Worm (Caenorhabditis elegans) whole organism, L2 larva: ENCODE data around the gene nhr-36.
A peak's percentile ranks its signal among the peaks of the same experiment; 100 is the strongest.

Experiments
- C34F6.9 ChIP-seq: fragments of 150-350 bp; optimal IDR thresholded peaks from 2 replicates; lab custom pipeline; 2014; ENCODE audit warnings: missing biosample characterization, missing genetic modification characterization
- F13H6.1 ChIP-seq: sonication (generic microtip); optimal IDR thresholded peaks from 2 replicates; lab custom pipeline; 2016; ENCODE audit warnings: missing genetic modification characterization, missing compliant biosample characterization
- R02D3.7 ChIP-seq: fragments of 150-350 bp; optimal IDR thresholded peaks from 2 replicates; lab custom pipeline; 2014; ENCODE audit warnings: missing biosample characterization, missing genetic modification characterization
- Y55F3AM.14 ChIP-seq: fragments of 200-800 bp; sonication (Bioruptor generic); optimal IDR thresholded peaks from 2 replicates; lab custom pipeline; 2018; ENCODE audit warnings: mild to moderate bottlenecking, missing genetic modification characterization, missing compliant biosample characterization
- alr-1 ChIP-seq: fragments of 150-350 bp; optimal IDR thresholded peaks from 2 replicates; lab custom pipeline; 2014; ENCODE audit warnings: missing biosample characterization, missing genetic modification characterization
- aly-2 ChIP-seq: fragments of 150-350 bp; optimal IDR thresholded peaks from 2 replicates; lab custom pipeline; 2014; ENCODE audit warnings: missing biosample characterization, missing genetic modification characterization
- ama-1 ChIP-seq: fragments of 150-350 bp; optimal IDR thresholded peaks from 2 replicates; lab custom pipeline; 2018; ENCODE audit warnings: inconsistent platforms
- ceh-16 ChIP-seq: fragments of 150-350 bp; optimal IDR thresholded peaks from 2 replicates; lab custom pipeline; 2014; ENCODE audit warnings: missing biosample characterization, missing genetic modification characterization
- crh-2 ChIP-seq: sonication (generic microtip); optimal IDR thresholded peaks from 2 replicates; lab custom pipeline; 2017; ENCODE audit warnings: missing biosample characterization, missing genetic modification characterization
- dmd-4 ChIP-seq: sonication (generic microtip); optimal IDR thresholded peaks from 2 replicates; lab custom pipeline; 2017; ENCODE audit warnings: missing biosample characterization, missing genetic modification characterization
- egl-27 ChIP-seq: sonication (generic microtip); optimal IDR thresholded peaks from 3 replicates; lab custom pipeline; 2017; ENCODE audit warnings: missing biosample characterization, missing genetic modification reagents, missing genetic modification characterization
- elt-1 ChIP-seq: fragments of 150-350 bp; optimal IDR thresholded peaks from 2 replicates; lab custom pipeline; 2014; ENCODE audit warnings: missing biosample characterization, missing genetic modification characterization
- elt-3 ChIP-seq: sonication (generic microtip); optimal IDR thresholded peaks from 2 replicates; lab custom pipeline; 2017; ENCODE audit warnings: missing biosample characterization, missing genetic modification characterization
- fos-1 ChIP-seq: fragments of 150-350 bp; optimal IDR thresholded peaks from 2 replicates; lab custom pipeline; 2014; ENCODE audit warnings: missing biosample characterization, missing genetic modification characterization
- gmeb-1 ChIP-seq: fragments of 150-350 bp; optimal IDR thresholded peaks from 2 replicates; lab custom pipeline; 2014; ENCODE audit warnings: missing biosample characterization, missing genetic modification characterization
- lin-11 ChIP-seq: fragments of 150-350 bp; sonication (generic microtip); optimal IDR thresholded peaks from 2 replicates; lab custom pipeline; 2014; ENCODE audit warnings: missing biosample characterization, missing genetic modification characterization, inconsistent platforms, mixed read lengths
- lin-13 ChIP-seq: fragments of 150-350 bp; optimal IDR thresholded peaks from 2 replicates; lab custom pipeline; 2014; ENCODE audit warnings: missing biosample characterization, missing genetic modification reagents, missing genetic modification characterization
- lin-39 ChIP-seq: fragments of 150-350 bp; optimal IDR thresholded peaks from 2 replicates; lab custom pipeline; 2014; ENCODE audit warnings: missing biosample characterization, missing genetic modification reagents, missing genetic modification characterization
- lsy-2 ChIP-seq, 2 experiments: fragments of 150-350 bp in 1 of 2; sonication (generic microtip) in 1 of 2; optimal IDR thresholded peaks; 2 replicates each; lab custom pipeline; 2014 to 2017; ENCODE audit warnings: missing biosample characterization in 2 of 2, missing genetic modification characterization in 2 of 2
- mab-5 ChIP-seq: fragments of 150-350 bp; optimal IDR thresholded peaks from 2 replicates; lab custom pipeline; 2014; ENCODE audit warnings: missing biosample characterization, missing genetic modification characterization
- mbf-1 ChIP-seq: sonication (generic microtip); optimal IDR thresholded peaks from 2 replicates; lab custom pipeline; 2017; ENCODE audit warnings: missing biosample characterization, missing genetic modification characterization
- mdl-1 ChIP-seq, 2 experiments: fragments of 150-350 bp in 1 of 2; sonication (generic microtip) in 1 of 2; optimal IDR thresholded peaks; 2 replicates each; lab custom pipeline; 2017; ENCODE audit warnings: missing biosample characterization in 2 of 2, missing genetic modification characterization in 2 of 2
- nhr-10 ChIP-seq: sonication (generic microtip); optimal IDR thresholded peaks from 2 replicates; lab custom pipeline; 2017; ENCODE audit warnings: missing biosample characterization, missing genetic modification characterization
- nhr-11 ChIP-seq: fragments of 150-350 bp; optimal IDR thresholded peaks from 2 replicates; lab custom pipeline; 2014; ENCODE audit warnings: missing biosample characterization, missing genetic modification characterization
- nhr-129 ChIP-seq: fragments of 150-350 bp; optimal IDR thresholded peaks from 2 replicates; lab custom pipeline; 2014; ENCODE audit warnings: missing biosample characterization, missing genetic modification characterization
- nhr-21 ChIP-seq: fragments of 150-350 bp; optimal IDR thresholded peaks from 2 replicates; lab custom pipeline; 2014; ENCODE audit warnings: missing biosample characterization, missing genetic modification characterization
- nhr-23 ChIP-seq: fragments of 150-350 bp; optimal IDR thresholded peaks from 2 replicates; lab custom pipeline; 2014; ENCODE audit warnings: missing biosample characterization, missing genetic modification reagents, missing genetic modification characterization
- nhr-25 ChIP-seq: fragments of 150-350 bp; sonication (generic microtip); optimal IDR thresholded peaks from 3 replicates; lab custom pipeline; 2014; ENCODE audit warnings: missing biosample characterization, missing genetic modification characterization
- nhr-6 ChIP-seq: fragments of 150-350 bp; optimal IDR thresholded peaks from 2 replicates; lab custom pipeline; 2014; ENCODE audit warnings: missing biosample characterization, missing genetic modification characterization
- peb-1 ChIP-seq: fragments of 150-350 bp; optimal IDR thresholded peaks from 2 replicates; lab custom pipeline; 2014; ENCODE audit warnings: missing biosample characterization, missing genetic modification characterization
- sem-4 ChIP-seq: fragments of 150-350 bp; optimal IDR thresholded peaks from 2 replicates; lab custom pipeline; 2014; ENCODE audit warnings: missing biosample characterization, missing genetic modification reagents, missing genetic modification characterization
- skn-1 ChIP-seq: sonication (generic microtip); optimal IDR thresholded peaks from 2 replicates; lab custom pipeline; 2017; ENCODE audit warnings: missing biosample characterization, missing genetic modification characterization
- sma-3 ChIP-seq: sonication (generic microtip); optimal IDR thresholded peaks from 2 replicates; lab custom pipeline; 2016; ENCODE audit warnings: missing genetic modification reagents, missing genetic modification characterization, missing compliant biosample characterization
- sma-9 ChIP-seq, 2 experiments: fragments of 150-350 bp in 1 of 2; sonication (generic microtip) in 1 of 2; optimal IDR thresholded peaks; 2 replicates each; lab custom pipeline; 2014 to 2016; ENCODE audit warnings: missing genetic modification characterization in 2 of 2, mild to moderate bottlenecking in 1 of 2, missing biosample characterization in 1 of 2, missing compliant biosample characterization in 1 of 2, missing genetic modification reagents in 1 of 2, moderate library complexity in 1 of 2
- snpc-4 ChIP-seq: fragments of 150-350 bp; optimal IDR thresholded peaks from 2 replicates; lab custom pipeline; 2014; ENCODE audit warnings: missing biosample characterization, missing genetic modification characterization
- unc-55 ChIP-seq: fragments of 150-350 bp; sonication (generic microtip); optimal IDR thresholded peaks from 3 replicates; lab custom pipeline; 2014; ENCODE audit warnings: missing biosample characterization, missing genetic modification reagents, missing genetic modification characterization
- zag-1 ChIP-seq: fragments of 150-350 bp; optimal IDR thresholded peaks from 2 replicates; lab custom pipeline; 2014; ENCODE audit warnings: missing biosample characterization, missing genetic modification characterization
- ztf-1 ChIP-seq: fragments of 200-800 bp; sonication (Bioruptor generic); conservative IDR thresholded peaks from 2 replicates; pipeline ENCODE4 v1.3.6; 2022; ENCODE audit warnings: missing genetic modification characterization, missing compliant biosample characterization
- ztf-4 ChIP-seq: fragments of 150-350 bp; optimal IDR thresholded peaks from 2 replicates; lab custom pipeline; 2014; ENCODE audit warnings: missing biosample characterization, missing genetic modification characterization

Gene nhr-36

DNA sequence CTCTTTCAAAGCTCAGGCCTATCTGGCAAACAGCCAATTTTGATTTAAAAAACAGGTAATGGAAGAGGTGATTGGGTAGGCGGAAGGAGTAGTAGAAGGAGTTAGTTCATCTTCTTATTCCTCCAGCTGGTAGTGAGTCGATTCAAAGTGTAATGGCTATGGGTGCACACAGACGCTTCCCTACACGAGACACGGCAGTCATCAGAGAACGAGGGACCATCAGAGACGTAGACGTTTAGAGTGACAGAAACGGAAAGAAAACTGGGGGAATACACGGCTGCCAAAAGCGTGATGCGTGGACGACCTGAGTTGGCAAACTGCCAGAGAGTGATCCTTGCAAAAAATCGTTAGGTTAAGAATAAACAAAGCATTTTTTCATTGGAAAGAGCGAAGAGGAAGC is 14.0 kb downstream of the nhr-36 start (continued):
- TF ChIP-seq ceh-16 (tag; lab: Kevin White, UChicago) (no peak), nhr-23 (tag; lab: Kevin White, UChicago) (no peak), ztf-1 (GFP tag; lab: Robert Waterston, UW) (no peak), sma-9 (GFP tag; optimal IDR thresholded peaks at IDR 0.05; lab: Kevin White, UChicago) (peak; percentile 74), sma-9 (tag; optimal IDR thresholded peaks at IDR 0.05; lab: Kevin White, UChicago) (no peak), nhr-21 (no peak), skn-1 (tag; lab: Kevin White, UChicago) (no peak), mdl-1 (tag; optimal IDR thresholded peaks at IDR 0.05; lab: Kevin White, UChicago) (peak in 1 of 2 experiments; percentile 25), elt-3 (tag; lab: Kevin White, UChicago) (no peak), nhr-11 (tag; lab: Kevin White, UChicago) (no peak)

DNA sequence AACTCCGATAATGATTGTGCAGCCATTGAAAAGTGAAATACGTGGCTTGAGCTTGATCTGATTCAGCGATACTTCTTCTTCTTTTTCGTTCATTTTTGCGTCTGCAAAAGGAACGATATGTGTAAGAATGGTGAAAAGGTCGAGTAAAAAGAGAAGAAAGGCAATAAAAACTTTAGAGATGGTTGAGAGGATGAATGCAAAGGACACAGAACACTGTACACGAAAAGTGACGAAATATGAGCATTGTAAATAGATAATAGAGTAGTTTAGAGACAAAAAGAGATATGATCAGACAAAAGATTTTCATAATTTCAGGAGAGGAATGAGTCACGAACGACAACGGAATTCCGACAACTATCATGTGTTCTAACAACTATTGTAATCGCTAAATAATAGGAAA is 15.1 kb downstream of the nhr-36 start, which contains the start of gene aat-2:
Gene aat-2 (minus strand): TSS at position 101 of the 400 bp plus-strand sequence.
- TF ChIP-seq R02D3.7 (no peak), nhr-6 (no peak), Y55F3AM.14 (GFP tag; lab: Kevin White, UChicago) (no peak), F13H6.1 (tag; lab: Kevin White, UChicago) (no peak), elt-3 (tag; lab: Kevin White, UChicago) (no peak), C34F6.9 (tag; lab: Kevin White, UChicago) (no peak), dmd-4 (no peak), aly-2 (no peak), ama-1 (lab: Kevin White, UChicago) (no peak), elt-1 (tag; lab: Kevin White, UChicago) (no peak), sem-4 (tag; lab: Kevin White, UChicago) (no peak), nhr-25 (tag; lab: Kevin White, UChicago) (no peak), ceh-16 (tag; lab: Kevin White, UChicago) (no peak), nhr-129 (tag; lab: Kevin White, UChicago) (no peak), sma-9 (GFP tag; optimal IDR thresholded peaks at IDR 0.05; lab: Kevin White, UChicago) (no peak), sma-9 (tag; optimal IDR thresholded peaks at IDR 0.05; lab: Kevin White, UChicago) (no peak), alr-1 (tag; lab: Kevin White, UChicago) (no peak), nhr-23 (tag; lab: Kevin White, UChicago) (no peak)

DNA sequence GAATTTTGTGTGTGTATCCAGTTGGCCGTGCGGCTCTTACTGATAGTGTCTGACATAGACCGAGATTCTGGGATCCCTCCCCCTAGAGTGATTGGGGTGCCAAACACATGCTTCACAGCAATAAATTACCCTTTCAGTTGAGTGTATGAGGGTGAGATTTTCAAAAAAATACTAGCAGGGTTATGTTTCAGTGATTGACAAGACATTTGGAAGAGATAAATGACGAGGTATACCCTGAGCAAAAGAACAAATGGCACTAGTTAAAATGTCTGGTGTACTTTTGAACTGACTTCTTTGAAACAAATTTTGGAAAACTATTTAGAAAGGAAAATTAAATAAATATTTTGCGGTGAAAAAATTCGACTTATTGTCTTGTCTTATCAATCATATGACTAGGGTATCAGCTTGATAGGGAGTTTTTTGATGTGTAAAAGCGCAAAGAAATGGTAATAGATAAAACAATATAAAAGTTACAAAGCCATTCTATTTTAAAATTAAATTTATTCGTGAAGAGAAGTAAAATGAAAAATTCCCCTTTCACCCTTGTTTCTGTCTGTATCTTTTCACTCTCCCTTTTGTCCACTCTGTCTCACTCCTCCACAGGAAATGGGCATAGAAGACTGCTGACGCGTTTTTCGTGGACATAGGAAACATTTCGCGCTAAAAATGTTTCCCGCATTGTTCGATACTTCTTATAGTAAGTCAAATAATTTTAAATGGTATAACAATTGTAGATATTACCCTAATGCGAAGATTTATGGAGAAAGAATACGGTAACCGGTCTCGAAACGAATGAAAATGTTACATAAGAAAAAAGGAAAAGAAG is 18.0 kb downstream of the nhr-36 start, which contains the start of gene glo-4:
Gene glo-4 (minus strand): TSS at position 51 of the 826 bp plus-strand sequence.
- TF ChIP-seq lin-39 (no peak), Y55F3AM.14 (GFP tag; lab: Kevin White, UChicago) (no peak), zag-1 (tag; lab: Kevin White, UChicago) (no peak), nhr-21 (peak; percentile 72), peb-1 (tag; lab: Kevin White, UChicago) (no peak), ceh-16 (tag; lab: Kevin White, UChicago) (no peak), ztf-4 (peak; percentile 61), mbf-1 (tag; lab: Kevin White, UChicago) (no peak), F13H6.1 (tag; lab: Kevin White, UChicago) (peak; percentile 80), unc-55 (GFP tag; lab: Kevin White, UChicago) (peak; percentile 90), egl-27 (peak; percentile 52), elt-1 (tag; lab: Kevin White, UChicago) (no peak), snpc-4 (peak; percentile 46), sma-9 (GFP tag; optimal IDR thresholded peaks at IDR 0.05; lab: Kevin White, UChicago) (peak; percentile 91), sma-9 (tag; optimal IDR thresholded peaks at IDR 0.05; lab: Kevin White, UChicago) (no peak), sem-4 (tag; lab: Kevin White, UChicago) (peak; percentile 89), ztf-1 (GFP tag; lab: Robert Waterston, UW) (no peak), mdl-1 (tag; optimal IDR thresholded peaks at IDR 0.05; lab: Kevin White, UChicago) (no peak), nhr-10 (tag; lab: Kevin White, UChicago) (no peak), sma-3 (GFP tag; lab: Kevin White, UChicago) (peak; percentile 79), nhr-6 (peak; percentile 81), aly-2 (no peak), lin-11 (tag; lab: Kevin White, UChicago) (no peak), gmeb-1 (tag; lab: Kevin White, UChicago) (peak; percentile 77), nhr-129 (tag; lab: Kevin White, UChicago) (peak; percentile 89), mab-5 (peak; percentile 71), lsy-2 (tag; optimal IDR thresholded peaks at IDR 0.05; lab: Kevin White, UChicago) (peak; percentile 72 to 91), crh-2 (tag; lab: Kevin White, UChicago) (peak; percentile 87), lin-13 (GFP tag; lab: Kevin White, UChicago) (peak; percentile 81), dmd-4 (no peak), nhr-23 (tag; lab: Kevin White, UChicago) (no peak), C34F6.9 (tag; lab: Kevin White, UChicago) (peak; percentile 91), ama-1 (lab: Kevin White, UChicago) (peak; percentile 55), fos-1 (tag; lab: Kevin White, UChicago) (peak; percentile 70)
- TF ChIP-seq, all 48 proteins: peak for 19
